Worm (Caenorhabditis elegans) whole organism, L2 larva: ENCODE data around the gene F55G1.1.

Experiments used
- ama-1 ChIP-seq: fragments of 150-350 bp; optimal IDR thresholded peaks from 2 replicates; lab custom pipeline; 2018; ENCODE audit warnings: inconsistent platforms
- elt-3 ChIP-seq: sonication (generic microtip); optimal IDR thresholded peaks from 2 replicates; lab custom pipeline; 2017; ENCODE audit warnings: missing biosample characterization, missing genetic modification characterization
- mab-5 ChIP-seq: fragments of 150-350 bp; optimal IDR thresholded peaks from 2 replicates; lab custom pipeline; 2014; ENCODE audit warnings: missing biosample characterization, missing genetic modification characterization
- nhr-10 ChIP-seq: sonication (generic microtip); optimal IDR thresholded peaks from 2 replicates; lab custom pipeline; 2017; ENCODE audit warnings: missing biosample characterization, missing genetic modification characterization
- nhr-11 ChIP-seq: fragments of 150-350 bp; optimal IDR thresholded peaks from 2 replicates; lab custom pipeline; 2014; ENCODE audit warnings: missing biosample characterization, missing genetic modification characterization
- unc-39 ChIP-seq: fragments of 150-350 bp; optimal IDR thresholded peaks from 2 replicates; lab custom pipeline; 2014; ENCODE audit warnings: missing biosample characterization, missing genetic modification characterization
- zag-1 ChIP-seq: fragments of 150-350 bp; optimal IDR thresholded peaks from 2 replicates; lab custom pipeline; 2014; ENCODE audit warnings: missing biosample characterization, missing genetic modification characterization

- TF ChIP-seq zag-1 (tag; lab: Kevin White, UChicago) (no peak), nhr-11 (no peak), nhr-10 (tag; lab: Kevin White, UChicago) (no peak), elt-3 (tag; lab: Kevin White, UChicago) (no peak), ama-1 (lab: Kevin White, UChicago) (no peak), mab-5 (tag; lab: Kevin White, UChicago) (no peak), unc-39 (no peak)
These were observed 21.7 kb upstream of the F55G1.1 start, which contains the start of gene F55G1.7 for ce11 chrIV:7469782-7470413.
